Worm (Caenorhabditis elegans): ENCODE results near the gene nlp-57.

nlp-57 gene

DNA sequence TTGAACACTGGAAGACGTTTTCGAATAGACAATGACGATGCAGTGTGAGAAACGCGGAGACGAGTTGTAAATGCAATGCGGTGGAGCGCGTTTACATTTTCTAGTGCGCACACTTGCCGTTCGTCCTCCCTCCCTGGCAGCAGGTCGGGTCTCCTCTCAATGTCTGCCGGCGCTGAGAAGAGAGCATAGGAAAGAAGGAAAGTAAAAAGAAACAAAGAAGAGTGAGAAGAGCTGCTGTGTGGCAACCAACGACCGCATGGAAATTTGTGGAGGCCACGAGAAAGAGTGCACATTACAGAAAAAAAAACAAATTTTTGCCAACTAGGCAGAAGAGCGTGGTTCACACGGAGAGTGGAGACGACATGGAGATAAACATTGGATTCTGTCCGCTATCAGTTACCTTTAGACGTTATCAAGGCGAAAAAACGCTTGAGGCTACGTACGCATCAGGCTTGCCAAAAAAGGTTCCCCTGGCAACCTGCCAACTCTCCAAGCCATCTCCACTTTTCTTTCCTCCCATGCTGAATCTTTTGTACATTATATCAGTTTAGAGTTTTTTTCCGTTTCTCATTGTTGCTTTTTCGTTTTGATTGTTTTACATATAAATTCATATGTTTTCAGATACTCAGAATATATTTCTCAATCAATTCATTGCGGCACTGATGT lies 17.1 kb upstream of the nlp-57 start, which contains the start of the genes snrp-40.1 and F08G12.3 (continued):
- peak; percentile 16; the same call in 1 of the 2 replicates for TF ChIP-seq egl-44 (GFP tag; IDR thresholded peaks at IDR 0.05)
- no peak for TF ChIP-seq cebp-2 (GFP tag; IDR thresholded peaks at IDR 0.05)
- TF ChIP-seq gei-17 (GFP tag; optimal IDR thresholded peaks at IDR 0.05): peak; percentile 12
- peak; percentile 74 for TF ChIP-seq ceh-27 (GFP tag; optimal IDR thresholded peaks at IDR 0.05)

DNA sequence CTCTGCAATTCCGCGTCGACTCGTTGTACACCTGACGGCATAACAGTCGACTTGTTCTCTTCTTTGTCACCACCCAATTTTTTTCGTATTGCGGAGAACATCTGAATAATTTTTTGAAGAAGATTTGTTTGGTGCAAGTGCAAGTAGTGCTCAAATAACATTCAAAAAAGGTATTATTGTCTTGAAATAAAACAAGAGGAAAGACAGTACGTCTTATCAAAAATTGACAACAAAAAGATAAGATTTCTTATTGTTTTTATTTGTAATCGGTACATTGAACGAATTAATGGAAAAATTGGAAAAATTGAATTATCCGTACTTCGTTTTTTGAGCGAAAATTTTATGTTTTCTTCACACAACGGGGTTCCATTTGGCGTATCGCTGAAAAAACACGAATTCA lies 11.1 kb upstream of the nlp-57 start, which contains the start of gene F08G12.1:
Gene F08G12.1, minus strand, starts transcription at position 101 of the 400 bp plus-strand sequence.
- TF ChIP-seq tbx-9 (tag; optimal IDR thresholded peaks at IDR 0.05; ENCODE audit: borderline replicate concordance): no peak
- no peak for TF ChIP-seq hmg-20 (GFP tag; IDR thresholded peaks at IDR 0.05)
- TF ChIP-seq B0336.3 (GFP tag; IDR thresholded peaks at IDR 0.05): no peak
- TF ChIP-seq ztf-26 (tag; optimal IDR thresholded peaks at IDR 0.05): no peak
- TF ChIP-seq F23B12.7 (tag; optimal IDR thresholded peaks at IDR 0.05; ENCODE audit: insufficient read depth): no peak
- no peak for TF ChIP-seq aptf-2 (GFP tag; conservative IDR thresholded peaks at IDR 0.05)
- no peak for TF ChIP-seq egl-18 (GFP tag; IDR thresholded peaks at IDR 0.05)
- TF ChIP-seq pha-4 (tag; optimal IDR thresholded peaks at IDR 0.05): no peak
- no peak for TF ChIP-seq lsl-1 (GFP tag; optimal IDR thresholded peaks at IDR 0.05)
- no peak for TF ChIP-seq C17E4.6 (GFP tag; IDR thresholded peaks at IDR 0.05)
- no peak for TF ChIP-seq sptf-2 (GFP tag; optimal IDR thresholded peaks at IDR 0.05)
- TF ChIP-seq cebp-2 (GFP tag; IDR thresholded peaks at IDR 0.05): no peak
- TF ChIP-seq ceh-79 (tag; optimal IDR thresholded peaks at IDR 0.05): no peak
- TF ChIP-seq F55B11.4 (tag; optimal IDR thresholded peaks at IDR 0.05; ENCODE audit: borderline replicate concordance, insufficient read depth): no peak
- TF ChIP-seq B0035.1 (tag; optimal IDR thresholded peaks at IDR 0.05): no peak
- no peak for TF ChIP-seq T26A5.8 (tag; optimal IDR thresholded peaks at IDR 0.05)
- TF ChIP-seq ztf-22 (GFP tag; optimal IDR thresholded peaks at IDR 0.05): no peak
- TF ChIP-seq lin-54 (GFP tag; optimal IDR thresholded peaks at IDR 0.05): no peak
- TF ChIP-seq F39B2.1 (GFP tag; IDR thresholded peaks at IDR 0.05): no peak
- TF ChIP-seq madf-6 (GFP tag; IDR thresholded peaks at IDR 0.05): no peak

DNA sequence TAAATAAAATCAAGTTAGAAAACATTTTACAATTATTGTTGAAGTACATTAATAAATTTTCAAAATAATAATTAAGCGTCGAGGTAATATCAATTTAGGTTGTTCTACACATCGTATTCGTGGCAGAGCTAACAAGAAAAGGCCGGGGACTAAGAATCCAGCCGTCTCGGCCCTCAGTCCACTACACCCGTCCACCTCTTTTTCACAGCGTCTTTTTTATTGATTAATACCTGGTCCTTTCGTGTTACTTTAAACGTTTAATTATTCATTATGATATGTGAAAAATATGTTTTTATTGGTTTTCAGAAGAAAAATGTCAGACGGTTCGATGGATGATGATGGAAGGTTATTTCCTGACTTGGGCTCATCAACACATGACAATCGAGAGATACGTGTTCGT lies 9.8 kb upstream of the nlp-57 start, which contains the start of gene vhl-1:
Gene vhl-1, plus strand, starts transcription at position 301 of the 400 bp plus-strand sequence.
- TF ChIP-seq sea-2 (GFP tag; IDR thresholded peaks at IDR 0.05) (no peak), ceh-100 (GFP tag; IDR thresholded peaks at IDR 0.05) (no peak), hrde-1 (tag; optimal IDR thresholded peaks at IDR 0.05; ENCODE audit: borderline replicate concordance) (no peak), attf-5 (GFP tag; optimal IDR thresholded peaks at IDR 0.05) (no peak), ccch-3 (GFP tag; optimal IDR thresholded peaks at IDR 0.05) (no peak), rec-8 (tag; optimal IDR thresholded peaks at IDR 0.05) (no peak), T26A5.8 (tag; optimal IDR thresholded peaks at IDR 0.05) (no peak), hmg-20 (GFP tag; IDR thresholded peaks at IDR 0.05) (no peak), hlh-26 (GFP tag; conservative IDR thresholded peaks at IDR 0.05) (no peak), madf-3 (GFP tag; IDR thresholded peaks at IDR 0.05) (no peak), unc-130 (GFP tag; optimal IDR thresholded peaks at IDR 0.05) (no peak), ZK185.1 (tag; optimal IDR thresholded peaks at IDR 0.05; ENCODE audit: poor library complexity, severe bottlenecking) (no peak), F49E8.2 (tag; optimal IDR thresholded peaks at IDR 0.05; ENCODE audit: insufficient read depth) (no peak), lag-1 (GFP tag; IDR thresholded peaks at IDR 0.05) (no peak), ztf-28 (GFP tag; IDR thresholded peaks at IDR 0.05) (no peak)

Measured in whole organism, young adult.